Worm (Caenorhabditis elegans): ENCODE measurements around the gene fbxl-3.

DNA sequence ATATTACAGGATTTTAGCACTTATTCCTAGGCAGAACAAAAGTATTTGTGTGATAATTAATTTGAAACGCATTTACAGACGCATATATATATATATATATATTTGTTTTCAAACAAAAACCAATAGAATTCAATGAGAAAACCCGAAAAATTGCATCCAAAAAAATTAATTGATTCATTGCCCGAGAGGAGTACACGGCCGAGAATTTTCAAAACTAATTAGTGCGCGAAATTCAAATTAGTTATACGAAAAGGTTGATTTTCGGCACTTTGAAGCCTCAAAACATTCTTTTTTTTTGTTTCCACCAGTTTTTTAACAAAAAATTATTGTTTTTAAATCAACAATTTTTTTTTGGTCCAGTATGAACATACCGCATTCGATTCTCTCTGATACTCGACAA is 7.3 kb downstream of the fbxl-3 start:
- TF ChIP-seq ztf-23 (GFP tag; IDR thresholded peaks at IDR 0.05): no peak
- no peak for TF ChIP-seq ztf-29 (GFP tag; IDR thresholded peaks at IDR 0.05)
- no peak for TF ChIP-seq T22C8.4 (GFP tag; IDR thresholded peaks at IDR 0.05)
- no peak for TF ChIP-seq flt-1 (GFP tag; IDR thresholded peaks at IDR 0.05)
- no peak for TF ChIP-seq tab-1 (GFP tag; IDR thresholded peaks at IDR 0.05)
- no peak for TF ChIP-seq cog-1 (tag; optimal IDR thresholded peaks at IDR 0.05)
- TF ChIP-seq med-1 (GFP tag; optimal IDR thresholded peaks at IDR 0.05; ENCODE audit: insufficient read depth): no peak

Data from whole organism, midembryonic.